Fruit fly (Drosophila melanogaster): Measurements from ENCODE around the gene Aps.

Aps gene

DNA sequence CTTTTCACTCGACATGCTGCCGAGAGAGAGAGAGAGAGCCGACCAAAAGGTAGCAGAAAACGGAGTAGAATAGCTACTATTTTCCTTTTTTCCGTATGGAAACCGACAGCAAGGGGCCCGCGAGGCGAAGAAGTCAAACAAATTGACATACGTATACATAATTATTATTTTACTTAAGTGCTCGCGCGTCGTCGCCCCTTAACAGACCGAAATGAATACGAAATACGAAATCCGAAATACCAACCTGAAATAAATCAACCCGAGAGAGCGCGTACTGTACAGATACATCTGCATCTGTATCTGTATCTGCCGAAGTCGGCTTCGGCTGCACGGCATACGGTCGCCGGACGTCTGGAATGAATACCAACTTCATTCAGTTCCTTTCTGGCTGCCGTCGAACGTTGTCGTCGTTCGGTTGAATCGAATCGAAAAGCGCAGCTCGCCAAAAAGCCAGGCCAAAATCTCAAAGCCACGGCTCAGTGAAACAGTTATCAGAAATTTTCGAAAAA is 41.4 kb downstream of the Aps start (continued):
- TF ChIP-seq CG32264 (GFP tag; optimal IDR thresholded peaks at IDR 0.05) = peak; percentile 39
- TF ChIP-seq Dif (GFP tag; optimal IDR thresholded peaks at IDR 0.05; ENCODE audit: partially characterized antibody) = peak; percentile 69
- TF ChIP-seq fru (GFP tag; optimal IDR thresholded peaks at IDR 0.05) = peak; percentile 79
- peak; percentile 17 to 36 for TF ChIP-seq dl (GFP tag; optimal IDR thresholded peaks at IDR 0.05; ENCODE audit: insufficient read depth in 1 of 2, partially characterized antibody in 2 of 2)
- no peak for TF ChIP-seq lola (GFP tag; optimal IDR thresholded peaks at IDR 0.05)

DNA sequence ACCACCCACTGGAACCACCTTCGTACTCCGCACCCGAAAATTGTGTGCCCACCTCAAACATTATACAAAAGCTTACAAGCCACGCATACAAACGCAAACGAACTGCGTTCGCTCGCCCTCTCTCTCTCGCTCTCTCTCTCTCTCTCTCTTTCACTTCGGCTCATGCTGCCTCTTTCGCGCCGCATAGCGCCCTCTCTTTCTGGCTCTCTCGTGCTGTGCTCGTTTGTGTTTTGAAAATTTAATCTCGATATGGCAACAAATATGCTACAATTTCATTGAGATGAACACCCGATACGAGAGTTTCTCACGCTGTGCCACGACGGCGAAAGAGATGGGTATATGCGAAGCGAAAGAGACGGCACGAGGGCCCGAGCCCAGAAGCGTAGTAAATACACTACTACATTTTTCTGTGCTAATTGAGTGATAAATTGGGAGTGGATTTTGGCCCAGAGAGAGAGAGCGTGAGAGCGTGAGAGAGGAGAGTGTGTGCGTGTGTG is 42.3 kb downstream of the Aps start:
- TF ChIP-seq Dif (GFP tag; optimal IDR thresholded peaks at IDR 0.05; ENCODE audit: partially characterized antibody) (peak; percentile 65), N (GFP tag; optimal IDR thresholded peaks at IDR 0.05) (no peak), dsf (GFP tag; optimal IDR thresholded peaks at IDR 0.05; ENCODE audit: borderline replicate concordance) (no peak), HLH106 (tag; optimal IDR thresholded peaks at IDR 0.05) (no peak), Dfd (GFP tag; optimal IDR thresholded peaks at IDR 0.05) (no peak), Vsx2 (GFP tag; optimal IDR thresholded peaks at IDR 0.05; ENCODE audit: partially characterized antibody) (peak; percentile 86), pan (optimal IDR thresholded peaks at IDR 0.05) (no peak), fru (GFP tag; optimal IDR thresholded peaks at IDR 0.05) (peak; percentile 76), h (GFP tag; optimal IDR thresholded peaks at IDR 0.05) (peak; percentile 68), foxo (GFP tag; optimal IDR thresholded peaks at IDR 0.05) (no peak), CG9705 (GFP tag; optimal IDR thresholded peaks at IDR 0.05) (no peak), rgr (GFP tag; optimal IDR thresholded peaks at IDR 0.05) (peak; percentile 3), brk (GFP tag; optimal IDR thresholded peaks at IDR 0.05) (peak; percentile 60), dmrt93B (GFP tag; optimal IDR thresholded peaks at IDR 0.05) (no peak), ey (GFP tag; optimal IDR thresholded peaks at IDR 0.05) (no peak), CrebA (GFP tag; optimal IDR thresholded peaks at IDR 0.05; ENCODE audit: borderline replicate concordance) (peak; percentile 87), woc (GFP tag; optimal IDR thresholded peaks at IDR 0.05) (peak; percentile 21), lola (GFP tag; optimal IDR thresholded peaks at IDR 0.05) (no peak), OdsH (GFP tag; optimal IDR thresholded peaks at IDR 0.05) (peak; percentile 13), Rel (GFP tag; optimal IDR thresholded peaks at IDR 0.05) (no peak), Rel (tag; optimal IDR thresholded peaks at IDR 0.05) (peak; percentile 63), br (GFP tag; optimal IDR thresholded peaks at IDR 0.05) (peak; percentile 46), jim (GFP tag; optimal IDR thresholded peaks at IDR 0.05) (no peak), sv (GFP tag; optimal IDR thresholded peaks at IDR 0.05) (no peak), Hr83 (GFP tag; optimal IDR thresholded peaks at IDR 0.05; ENCODE audit: poor library complexity, severe bottlenecking) (no peak), sage (GFP tag; optimal IDR thresholded peaks at IDR 0.05) (no peak), Hr78 (GFP tag; optimal IDR thresholded peaks at IDR 0.05) (no peak), GATAd (GFP tag; optimal IDR thresholded peaks at IDR 0.05) (no peak), Hnf4 (GFP tag; optimal IDR thresholded peaks at IDR 0.05) (peak; percentile 33), tai (GFP tag; optimal IDR thresholded peaks at IDR 0.05) (no peak), Myc (optimal IDR thresholded peaks at IDR 0.05) (no peak), Mio (GFP tag; optimal IDR thresholded peaks at IDR 0.05) (no peak), Sp1 (GFP tag; optimal IDR thresholded peaks at IDR 0.05) (peak; percentile 41), psq (GFP tag; optimal IDR thresholded peaks at IDR 0.05) (peak; percentile 65), CG32264 (GFP tag; optimal IDR thresholded peaks at IDR 0.05) (no peak), Abd-B (GFP tag; optimal IDR thresholded peaks at IDR 0.05) (no peak), dl (GFP tag; optimal IDR thresholded peaks at IDR 0.05; ENCODE audit: insufficient read depth in 1 of 2, partially characterized antibody in 2 of 2) (peak; percentile 49 to 65), Jra (GFP tag; optimal IDR thresholded peaks at IDR 0.05) (no peak), usp (GFP tag; optimal IDR thresholded peaks at IDR 0.05) (no peak)
